Worm (Caenorhabditis elegans) whole organism, late embryonic: Measurements from ENCODE around the gene F33A8.7.

Experiments
- K09A11.1 ChIP-seq: sonication (generic microtip); optimal IDR thresholded peaks from 2 replicates; lab custom pipeline; 2017; ENCODE audit warnings: antibody characterized with exemption, mild to moderate bottlenecking, missing genetic modification characterization, missing compliant biosample characterization; ENCODE audit not compliant: insufficient read depth
- ama-1 ChIP-seq: fragments of 150-350 bp; optimal IDR thresholded peaks from 2 replicates; lab custom pipeline; 2014
- ceh-19 ChIP-seq: fragments of 200-800 bp; sonication (Bioruptor generic); optimal IDR thresholded peaks from 2 replicates; lab custom pipeline; 2018; ENCODE audit warnings: mild to moderate bottlenecking, missing genetic modification characterization, missing compliant biosample characterization
- hlh-8 ChIP-seq: sonication (generic microtip); optimal IDR thresholded peaks from 2 replicates; lab custom pipeline; 2016; ENCODE audit warnings: missing genotype, missing genetic modification characterization, missing compliant biosample characterization
- odd-2 ChIP-seq: sonication (generic microtip); optimal IDR thresholded peaks from 2 replicates; lab custom pipeline; 2017; ENCODE audit warnings: antibody characterized with exemption, mild to moderate bottlenecking, missing genetic modification characterization, missing compliant biosample characterization
- pha-4 ChIP-seq: fragments of 150-350 bp; optimal IDR thresholded peaks from 2 replicates; lab custom pipeline; 2018; ENCODE audit warnings: missing biosample characterization, missing genetic modification reagents, missing genetic modification characterization
- tbx-2 ChIP-seq: sonication (generic microtip); optimal IDR thresholded peaks from 2 replicates; lab custom pipeline; 2016; ENCODE audit warnings: missing genetic modification characterization, missing compliant biosample characterization

DNA sequence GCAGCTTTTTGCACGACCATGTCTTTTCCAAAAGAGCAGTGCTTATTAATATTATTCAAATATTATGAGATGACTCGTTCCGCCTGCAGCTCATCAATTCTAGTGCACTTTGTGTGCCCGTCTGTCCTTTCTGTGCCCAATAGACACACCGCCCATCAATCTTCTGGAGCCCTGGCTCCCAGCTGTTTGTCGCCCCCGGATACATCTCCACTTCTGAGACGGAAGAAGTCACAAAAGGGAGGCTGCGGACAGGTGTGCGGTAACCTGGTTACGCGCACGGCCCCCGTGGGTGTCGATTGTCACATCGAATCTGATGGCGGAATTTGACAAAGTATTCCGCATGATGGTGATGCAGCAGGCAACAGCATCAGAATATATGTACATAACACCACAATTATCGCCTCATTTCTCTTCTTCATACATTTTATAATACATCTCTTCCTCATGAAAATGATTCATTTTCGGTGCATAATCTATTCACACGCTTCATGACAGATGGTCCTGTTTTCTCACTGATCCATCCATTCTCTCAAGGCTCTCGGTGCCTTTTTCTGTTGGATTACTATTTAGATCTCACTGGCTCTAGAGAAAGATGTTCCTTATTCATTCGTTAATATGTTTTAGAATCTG is 38.9 kb downstream of the F33A8.7 start:
- no peak for TF ChIP-seq hlh-8 (tag; lab: Kevin White, UChicago)
- no peak for TF ChIP-seq ceh-19 (GFP tag; lab: Kevin White, UChicago)
- no peak for TF ChIP-seq ama-1 (lab: Kevin White, UChicago)
- no peak for TF ChIP-seq odd-2 (tag; lab: Kevin White, UChicago)
- no peak for TF ChIP-seq tbx-2 (tag; lab: Kevin White, UChicago)
- TF ChIP-seq K09A11.1 (tag; lab: Kevin White, UChicago): no peak
- TF ChIP-seq pha-4 (tag; lab: Kevin White, UChicago): no peak
